Fruit fly (Drosophila melanogaster): ENCODE measurements around the gene CG14658.

The CG14658 gene

dm6 chr3R:4809944-4810653 lies 20.2 kb downstream of the CG14658 start (continued):
- TF ChIP-seq scrt (GFP tag; optimal IDR thresholded peaks at IDR 0.05) (no peak), CG11456 (GFP tag; IDR thresholded peaks at IDR 0.05) (no peak), ato (GFP tag; IDR thresholded peaks at IDR 0.05; ENCODE audit: partially characterized antibody) (no peak), repo (GFP tag; optimal IDR thresholded peaks at IDR 0.05) (no peak), CTCF (GFP tag; optimal IDR thresholded peaks at IDR 0.05) (no peak), CG14860 (GFP tag; IDR thresholded peaks at IDR 0.05; ENCODE audit: partially characterized antibody) (no peak), sisA (GFP tag; IDR thresholded peaks at IDR 0.05) (no peak), CG4404 (GFP tag; IDR thresholded peaks at IDR 0.05) (no peak), Hmx (GFP tag; optimal IDR thresholded peaks at IDR 0.05) (no peak), pfk (GFP tag; optimal IDR thresholded peaks at IDR 0.05) (peak; percentile 7), CG9932 (GFP tag; IDR thresholded peaks at IDR 0.05) (no peak), Ets97D (GFP tag; optimal IDR thresholded peaks at IDR 0.05) (no peak), CG14710 (tag; optimal IDR thresholded peaks at IDR 0.05) (no peak), ssp (GFP tag; IDR thresholded peaks at IDR 0.05) (no peak), CG14965 (GFP tag; optimal IDR thresholded peaks at IDR 0.05; ENCODE audit: borderline replicate concordance) (no peak), Hr78 (GFP tag; optimal IDR thresholded peaks at IDR 0.05) (no peak), lilli (GFP tag; optimal IDR thresholded peaks at IDR 0.05) (no peak), maf-S (GFP tag; optimal IDR thresholded peaks at IDR 0.05) (no peak), MTF-1 (GFP tag; optimal IDR thresholded peaks at IDR 0.05; ENCODE audit: borderline replicate concordance) (no peak), Side (GFP tag; optimal IDR thresholded peaks at IDR 0.05) (no peak), Dp (GFP tag; optimal IDR thresholded peaks at IDR 0.05) (no peak), gfzf (GFP tag; optimal IDR thresholded peaks at IDR 0.05) (no peak), CG17912 (GFP tag; optimal IDR thresholded peaks at IDR 0.05) (no peak), crc (GFP tag; optimal IDR thresholded peaks at IDR 0.05) (no peak), Dip2 (GFP tag; IDR thresholded peaks at IDR 0.05) (no peak), CG34376 (GFP tag; optimal IDR thresholded peaks at IDR 0.05) (no peak), CG18599 (GFP tag; optimal IDR thresholded peaks at IDR 0.05) (no peak), CG4282 (GFP tag; optimal IDR thresholded peaks at IDR 0.05) (no peak), wek (GFP tag; optimal IDR thresholded peaks at IDR 0.05) (no peak), CG17361 (GFP tag; IDR thresholded peaks at IDR 0.05) (no peak), CG13894 (tag; optimal IDR thresholded peaks at IDR 0.05) (peak; percentile 49), CG10654 (GFP tag; optimal IDR thresholded peaks at IDR 0.05) (no peak), CG3407 (GFP tag; optimal IDR thresholded peaks at IDR 0.05) (no peak), HLH54F (GFP tag; optimal IDR thresholded peaks at IDR 0.05) (no peak), CG11093 (GFP tag; IDR thresholded peaks at IDR 0.05) (no peak), lmd (GFP tag; IDR thresholded peaks at IDR 0.05) (no peak), CG6854 (GFP tag; optimal IDR thresholded peaks at IDR 0.05) (peak; percentile 9), ems (GFP tag; optimal IDR thresholded peaks at IDR 0.05) (no peak), CG12299 (tag; optimal IDR thresholded peaks at IDR 0.05) (no peak), odd (GFP tag; optimal IDR thresholded peaks at IDR 0.05) (no peak), Deaf1 (tag; optimal IDR thresholded peaks at IDR 0.05) (peak; percentile 87), CG31224 (GFP tag; IDR thresholded peaks at IDR 0.05) (no peak), ewg (GFP tag; optimal IDR thresholded peaks at IDR 0.05) (no peak), CG10274 (GFP tag; optimal IDR thresholded peaks at IDR 0.05) (no peak), CG34224 (GFP tag; IDR thresholded peaks at IDR 0.05; ENCODE audit: partially characterized antibody) (0 out of 3 replicates have a peak, but pooled peaks have one; percentile 25), tll (GFP tag; optimal IDR thresholded peaks at IDR 0.05) (no peak), CG3163 (GFP tag; optimal IDR thresholded peaks at IDR 0.05) (peak; percentile 29), ttk (GFP tag; IDR thresholded peaks at IDR 0.05) (no peak), CG12391 (tag; optimal IDR thresholded peaks at IDR 0.05) (no peak), CG13775 (GFP tag; optimal IDR thresholded peaks at IDR 0.05) (no peak)

Measured in whole organism, embryonic.